Fruit fly (Drosophila melanogaster): ENCODE data around the gene Bdp1.

The Bdp1 gene

DNA sequence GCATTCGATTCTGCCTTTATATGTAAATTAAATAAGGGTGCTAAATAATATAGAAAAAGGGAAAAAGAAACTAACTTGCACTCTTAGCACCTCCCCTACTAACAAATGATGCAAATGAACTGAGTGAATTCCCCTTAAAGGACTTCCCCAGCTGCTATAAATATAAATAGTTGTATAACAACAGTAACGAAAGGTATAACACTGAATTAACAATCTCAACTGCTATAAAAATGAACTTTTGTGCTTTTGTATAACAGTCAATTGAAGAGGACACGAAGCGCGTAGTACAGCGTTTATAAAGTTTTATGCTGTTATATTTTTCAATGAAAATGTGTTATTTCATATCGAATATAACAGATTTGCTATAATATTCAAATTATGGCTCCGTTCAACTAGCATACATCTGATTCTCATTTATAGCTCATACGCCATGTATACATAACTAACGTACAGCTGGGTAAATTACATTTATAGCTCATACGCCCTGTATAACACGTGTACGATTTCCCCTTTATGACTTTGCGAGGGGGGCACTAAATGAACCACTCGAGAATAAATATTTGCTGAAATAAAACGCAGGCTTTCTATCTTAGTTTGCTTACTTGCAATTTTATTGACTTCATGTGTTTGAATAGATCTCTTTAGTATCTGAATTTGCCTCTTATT, 24.3 kb downstream of the Bdp1 start:
- TF ChIP-seq GATAd (GFP tag; optimal IDR thresholded peaks at IDR 0.05) (no peak), br (GFP tag; optimal IDR thresholded peaks at IDR 0.05) (no peak), Myc (optimal IDR thresholded peaks at IDR 0.05) (peak; percentile 37), Jra (GFP tag; optimal IDR thresholded peaks at IDR 0.05) (no peak)

DNA sequence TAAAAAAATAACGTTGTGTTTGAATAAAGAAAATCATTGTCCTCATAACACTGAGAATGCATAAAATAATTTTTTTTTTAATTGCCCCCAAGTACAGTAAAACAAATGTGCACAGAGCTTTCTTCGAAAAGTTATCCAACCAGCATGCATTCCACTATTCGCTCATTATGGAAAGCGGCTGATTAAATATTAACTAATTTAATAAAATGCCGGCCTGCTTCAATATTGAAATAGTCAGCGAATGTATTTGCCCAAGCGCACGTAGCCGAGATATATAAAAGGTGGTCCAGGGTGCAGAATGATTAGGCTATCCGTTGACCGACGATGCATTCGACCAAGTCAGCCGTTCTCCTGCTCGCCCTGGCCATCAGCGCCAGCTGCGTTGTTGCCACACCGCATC, 26.2 kb downstream of the Bdp1 start, which contains the start of gene CG16826:
Gene CG16826 (plus strand): TSS at position 301 of the 400 bp plus-strand sequence.
- TF ChIP-seq OdsH (GFP tag; optimal IDR thresholded peaks at IDR 0.05) (no peak), h (GFP tag; optimal IDR thresholded peaks at IDR 0.05) (no peak), HLH106 (tag; optimal IDR thresholded peaks at IDR 0.05) (no peak), Hr83 (GFP tag; optimal IDR thresholded peaks at IDR 0.05; ENCODE audit: poor library complexity, severe bottlenecking) (no peak), CG32264 (GFP tag; optimal IDR thresholded peaks at IDR 0.05) (no peak)

DNA sequence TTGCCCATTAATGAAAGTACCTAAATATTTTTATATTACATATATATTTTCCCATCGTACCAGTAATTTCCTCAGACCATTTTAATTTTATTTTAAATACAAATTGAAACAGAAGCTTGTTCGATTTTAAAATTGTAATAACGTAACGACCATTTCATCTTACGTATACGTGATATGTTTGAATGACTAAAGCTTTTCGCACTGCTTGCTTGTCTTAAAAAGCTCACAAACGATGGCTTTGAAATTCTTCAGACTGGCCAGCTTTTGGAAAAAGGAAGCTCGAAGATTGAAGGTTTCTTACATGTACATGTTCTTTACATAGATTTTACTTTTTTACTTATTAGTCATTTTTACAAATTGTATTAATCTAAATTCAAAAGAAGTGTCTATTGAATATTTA, 41.0 kb downstream of the Bdp1 start:
- TF ChIP-seq CG32264 (GFP tag; optimal IDR thresholded peaks at IDR 0.05) (no peak), Hr83 (GFP tag; optimal IDR thresholded peaks at IDR 0.05; ENCODE audit: poor library complexity, severe bottlenecking) (no peak), Jra (GFP tag; optimal IDR thresholded peaks at IDR 0.05) (no peak), pan (optimal IDR thresholded peaks at IDR 0.05) (no peak), Abd-B (GFP tag; optimal IDR thresholded peaks at IDR 0.05) (no peak), CG9705 (GFP tag; optimal IDR thresholded peaks at IDR 0.05) (no peak), HLH106 (tag; optimal IDR thresholded peaks at IDR 0.05) (no peak), h (GFP tag; optimal IDR thresholded peaks at IDR 0.05) (no peak), ey (GFP tag; optimal IDR thresholded peaks at IDR 0.05) (no peak), tai (GFP tag; optimal IDR thresholded peaks at IDR 0.05) (no peak), br (GFP tag; optimal IDR thresholded peaks at IDR 0.05) (no peak), Rel (GFP tag; optimal IDR thresholded peaks at IDR 0.05) (no peak), Rel (tag; optimal IDR thresholded peaks at IDR 0.05) (no peak), Dif (GFP tag; optimal IDR thresholded peaks at IDR 0.05; ENCODE audit: partially characterized antibody) (no peak), dl (GFP tag; optimal IDR thresholded peaks at IDR 0.05; ENCODE audit: insufficient read depth in 1 of 2, partially characterized antibody in 2 of 2) (no peak)

DNA sequence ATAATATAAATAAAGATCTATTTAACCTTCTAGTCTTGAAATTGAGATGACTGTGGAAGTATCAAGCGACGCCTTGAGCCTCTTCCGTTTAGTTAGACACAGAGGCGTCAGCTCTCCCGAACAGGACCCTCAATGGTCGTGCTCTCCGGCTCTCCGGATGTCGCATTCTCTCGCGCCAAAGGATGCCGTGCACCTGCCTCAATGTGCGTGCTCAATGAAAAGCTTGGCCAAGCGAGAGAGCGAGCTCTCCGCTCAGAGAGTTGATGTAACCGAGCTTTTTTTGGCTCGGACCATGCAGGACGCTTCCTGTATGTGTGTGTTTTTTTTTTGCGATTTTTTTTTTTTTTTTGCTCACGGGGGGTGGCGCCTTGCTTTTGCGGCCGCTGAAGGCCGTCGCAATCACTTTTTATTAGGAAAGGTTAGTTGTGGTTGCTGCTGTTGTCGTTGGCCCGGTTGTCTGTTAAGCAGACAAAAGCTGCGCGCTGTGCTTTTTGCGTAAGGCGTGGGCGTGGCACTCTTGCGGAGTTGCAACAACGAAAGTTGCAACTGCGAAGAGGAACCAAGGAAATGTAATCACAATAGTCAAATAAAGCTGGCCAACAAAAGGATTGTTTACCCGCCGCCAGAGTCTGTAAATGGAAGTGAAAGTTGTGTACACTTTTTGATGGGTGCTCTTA, 41.7 kb downstream of the Bdp1 start:
- TF ChIP-seq N (GFP tag; optimal IDR thresholded peaks at IDR 0.05) (no peak), psq (GFP tag; optimal IDR thresholded peaks at IDR 0.05) (no peak), Dif (GFP tag; optimal IDR thresholded peaks at IDR 0.05; ENCODE audit: partially characterized antibody) (peak; percentile 2), Hr83 (GFP tag; optimal IDR thresholded peaks at IDR 0.05; ENCODE audit: poor library complexity, severe bottlenecking) (no peak), GATAd (GFP tag; optimal IDR thresholded peaks at IDR 0.05) (no peak), OdsH (GFP tag; optimal IDR thresholded peaks at IDR 0.05) (no peak), lola (GFP tag; optimal IDR thresholded peaks at IDR 0.05) (no peak), ey (GFP tag; optimal IDR thresholded peaks at IDR 0.05) (no peak)

DNA sequence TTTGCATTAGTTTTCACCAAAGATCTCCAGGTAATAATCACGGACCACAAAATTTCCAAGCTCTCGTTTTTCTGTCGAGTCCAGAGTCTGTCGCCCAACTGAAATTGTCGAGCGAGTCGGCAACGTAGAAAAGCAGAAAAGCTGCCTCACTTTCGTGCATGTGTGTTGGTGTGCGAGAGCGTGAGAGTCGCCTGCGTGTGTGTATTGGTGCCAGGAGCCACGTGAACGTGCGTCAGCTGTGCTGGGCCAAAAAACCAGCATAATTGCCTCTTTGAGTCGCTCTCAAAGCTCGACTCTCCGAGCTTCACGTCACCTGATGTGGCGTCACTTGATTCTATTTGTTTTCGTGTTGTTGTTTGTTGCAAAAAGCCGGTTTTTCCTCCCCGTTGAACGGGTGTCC, 42.7 kb downstream of the Bdp1 start, which contains the start of gene hbt:
Gene hbt (minus strand): TSS at position 101 of the 400 bp plus-strand sequence.
- no peak for TF ChIP-seq pan (optimal IDR thresholded peaks at IDR 0.05)
- TF ChIP-seq h (GFP tag; optimal IDR thresholded peaks at IDR 0.05): no peak
- no peak for TF ChIP-seq woc (GFP tag; optimal IDR thresholded peaks at IDR 0.05)
- no peak for TF ChIP-seq Rel (GFP tag; optimal IDR thresholded peaks at IDR 0.05)
- no peak for TF ChIP-seq Rel (tag; optimal IDR thresholded peaks at IDR 0.05)
- no peak for TF ChIP-seq dl (GFP tag; optimal IDR thresholded peaks at IDR 0.05; ENCODE audit: insufficient read depth in 1 of 2, partially characterized antibody in 2 of 2)
- no peak for TF ChIP-seq dsf (GFP tag; optimal IDR thresholded peaks at IDR 0.05; ENCODE audit: borderline replicate concordance)
- no peak for TF ChIP-seq Vsx2 (GFP tag; optimal IDR thresholded peaks at IDR 0.05; ENCODE audit: partially characterized antibody)
- no peak for TF ChIP-seq Mio (GFP tag; optimal IDR thresholded peaks at IDR 0.05)
- TF ChIP-seq Hnf4 (GFP tag; optimal IDR thresholded peaks at IDR 0.05): no peak
- no peak for TF ChIP-seq usp (GFP tag; optimal IDR thresholded peaks at IDR 0.05)
- TF ChIP-seq Myc (optimal IDR thresholded peaks at IDR 0.05): no peak

DNA sequence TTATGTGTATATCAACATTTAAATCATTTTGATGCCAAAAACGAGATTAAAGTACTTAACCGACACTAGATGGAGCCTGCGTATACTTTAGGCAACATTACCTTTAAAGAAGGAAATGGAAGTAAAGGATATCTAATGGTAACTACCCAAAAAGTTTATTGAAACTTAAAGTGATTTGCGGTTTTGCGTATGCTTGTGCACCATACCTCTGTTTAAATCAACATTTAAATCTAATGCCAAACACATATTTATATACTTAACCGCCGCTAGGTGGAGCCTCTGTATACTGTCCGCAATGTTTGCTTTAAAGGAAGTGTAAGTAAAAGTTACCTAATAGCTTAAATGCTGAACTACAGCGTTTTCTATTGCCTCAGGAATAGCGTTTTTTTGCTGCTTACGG, 47.9 kb downstream of the Bdp1 start:
- no peak for TF ChIP-seq fru (GFP tag; optimal IDR thresholded peaks at IDR 0.05)
- TF ChIP-seq Sp1 (GFP tag; optimal IDR thresholded peaks at IDR 0.05): no peak
- TF ChIP-seq CG32264 (GFP tag; optimal IDR thresholded peaks at IDR 0.05): no peak
- no peak for TF ChIP-seq ey (GFP tag; optimal IDR thresholded peaks at IDR 0.05)
- no peak for TF ChIP-seq Hr78 (GFP tag; optimal IDR thresholded peaks at IDR 0.05)
- TF ChIP-seq woc (GFP tag; optimal IDR thresholded peaks at IDR 0.05): no peak
- no peak for TF ChIP-seq dsf (GFP tag; optimal IDR thresholded peaks at IDR 0.05; ENCODE audit: borderline replicate concordance)
- no peak for TF ChIP-seq usp (GFP tag; optimal IDR thresholded peaks at IDR 0.05)
- no peak for TF ChIP-seq Abd-B (GFP tag; optimal IDR thresholded peaks at IDR 0.05)
- TF ChIP-seq Hr83 (GFP tag; optimal IDR thresholded peaks at IDR 0.05; ENCODE audit: poor library complexity, severe bottlenecking): no peak
- no peak for TF ChIP-seq psq (GFP tag; optimal IDR thresholded peaks at IDR 0.05)
- no peak for TF ChIP-seq sv (GFP tag; optimal IDR thresholded peaks at IDR 0.05)
- TF ChIP-seq jim (GFP tag; optimal IDR thresholded peaks at IDR 0.05): no peak
- no peak for TF ChIP-seq HLH106 (tag; optimal IDR thresholded peaks at IDR 0.05)
- TF ChIP-seq h (GFP tag; optimal IDR thresholded peaks at IDR 0.05): no peak
- no peak for TF ChIP-seq sage (GFP tag; optimal IDR thresholded peaks at IDR 0.05)
- TF ChIP-seq Vsx2 (GFP tag; optimal IDR thresholded peaks at IDR 0.05; ENCODE audit: partially characterized antibody): no peak
- no peak for TF ChIP-seq Jra (GFP tag; optimal IDR thresholded peaks at IDR 0.05)
- no peak for TF ChIP-seq pan (optimal IDR thresholded peaks at IDR 0.05)
